Fruit fly (Drosophila melanogaster) whole organism, embryonic: ENCODE results near the gene CG13365.
A peak's percentile ranks its signal among the peaks of the same experiment; 100 is the strongest.

Experiments used
- Blimp-1 ChIP-seq: fragments of 200-800 bp; sonication (Bioruptor generic); optimal IDR thresholded peaks from 3 replicates; lab custom pipeline; 2018; ENCODE audit warnings: missing biosample characterization, missing genetic modification characterization, mild to moderate bottlenecking, moderate library complexity, missing genetic modification reagents
- Bteb2 ChIP-seq: fragments of 200-800 bp; sonication (Bioruptor generic); optimal IDR thresholded peaks from 2 replicates; lab custom pipeline; 2016; ENCODE audit warnings: missing biosample characterization, missing genetic modification characterization
- CG10654 ChIP-seq: fragments of 200-800 bp; sonication (Bioruptor generic); optimal IDR thresholded peaks from 2 replicates; lab custom pipeline; 2016; ENCODE audit warnings: missing biosample characterization, missing genetic modification characterization
- CG11696 ChIP-seq: fragments of 200-800 bp; sonication (Bioruptor generic); IDR thresholded peaks from 2 replicates; pipeline ENCODE4 v1.3.6; 2022; ENCODE audit warnings: missing biosample characterization, missing genetic modification characterization
- CG11723 ChIP-seq: fragments of 200-800 bp; sonication (Bioruptor generic); optimal IDR thresholded peaks from 2 replicates; lab custom pipeline; 2017; ENCODE audit warnings: missing biosample characterization, mild to moderate bottlenecking, missing genetic modification characterization
- CG12155 ChIP-seq: fragments of 200-800 bp; sonication (Bioruptor generic); optimal IDR thresholded peaks from 3 replicates; lab custom pipeline; 2016; ENCODE audit warnings: missing biosample characterization, missing genetic modification characterization
- CG13296 ChIP-seq: fragments of 200-800 bp; sonication (Bioruptor generic); optimal IDR thresholded peaks from 3 replicates; lab custom pipeline; 2018; ENCODE audit warnings: missing biosample characterization, mild to moderate bottlenecking, missing genetic modification characterization
- CG13894 ChIP-seq: fragments of 200-800 bp; sonication (Bioruptor generic); optimal IDR thresholded peaks from 3 replicates; lab custom pipeline; 2018; ENCODE audit warnings: missing biosample characterization, mild to moderate bottlenecking, missing genetic modification characterization, moderate library complexity
- CG14050 ChIP-seq: fragments of 200-800 bp; sonication (Bioruptor generic); IDR thresholded peaks from 3 replicates; pipeline ENCODE4 v1.3.6; 2022; ENCODE audit warnings: missing biosample characterization, missing genetic modification characterization
- CG1647 ChIP-seq: fragments of 200-800 bp; sonication (Bioruptor generic); optimal IDR thresholded peaks from 3 replicates; lab custom pipeline; 2016; ENCODE audit warnings: missing biosample characterization, missing genetic modification characterization
- CG4360 ChIP-seq: fragments of 200-800 bp; sonication (Bioruptor generic); IDR thresholded peaks from 2 replicates; pipeline ENCODE4 v1.3.6; 2022; ENCODE audit warnings: missing biosample characterization, missing genetic modification characterization
- CG43689 ChIP-seq: fragments of 200-800 bp; sonication (Bioruptor generic); IDR thresholded peaks from 2 replicates; pipeline ENCODE4 v1.3.6; 2022; ENCODE audit warnings: missing biosample characterization, missing genetic modification characterization
- CG4730 ChIP-seq: fragments of 200-800 bp; sonication (Bioruptor generic); IDR thresholded peaks from 2 replicates; pipeline ENCODE4 v1.3.6; 2022; ENCODE audit warnings: missing biosample characterization, missing genetic modification characterization
- CG6175 ChIP-seq: fragments of 200-800 bp; sonication (Bioruptor generic); IDR thresholded peaks from 3 replicates; pipeline ENCODE4 v1.3.6; 2022; ENCODE audit warnings: missing biosample characterization, missing genetic modification characterization
- CG8765 ChIP-seq: fragments of 200-800 bp; sonication (Bioruptor generic); IDR thresholded peaks from 2 replicates; pipeline ENCODE4 v1.3.6; 2022; ENCODE audit warnings: missing biosample characterization, missing genetic modification characterization
- CG9215 ChIP-seq: fragments of 200-800 bp; sonication (Bioruptor generic); IDR thresholded peaks from 2 replicates; pipeline ENCODE4 v1.3.6; 2022; ENCODE audit warnings: missing biosample characterization, missing genetic modification characterization
- CG9797 ChIP-seq: fragments of 200-800 bp; sonication (Bioruptor generic); optimal IDR thresholded peaks from 3 replicates; lab custom pipeline; 2018; ENCODE audit warnings: missing biosample characterization, mild to moderate bottlenecking, missing genetic modification characterization
- Dbx ChIP-seq: fragments of 200-800 bp; sonication (Bioruptor generic); IDR thresholded peaks from 3 replicates; pipeline ENCODE4 v1.3.6; 2022; ENCODE audit warnings: missing biosample characterization, missing genetic modification characterization
- Dip3 ChIP-seq: fragments of 200-800 bp; sonication (Bioruptor generic); optimal IDR thresholded peaks from 3 replicates; lab custom pipeline; 2016; ENCODE audit warnings: missing biosample characterization, missing genetic modification characterization
- Doc2 ChIP-seq: fragments of 200-800 bp; sonication (Bioruptor generic); IDR thresholded peaks from 2 replicates; pipeline ENCODE4 v1.3.6; 2022; ENCODE audit warnings: missing biosample characterization, missing genetic modification characterization
- ERR ChIP-seq: fragments of 200-800 bp; sonication (Bioruptor generic); optimal IDR thresholded peaks from 2 replicates; lab custom pipeline; 2016; ENCODE audit warnings: missing biosample characterization, missing genetic modification characterization
- Ets97D ChIP-seq: fragments of 200-800 bp; sonication (Bioruptor generic); optimal IDR thresholded peaks from 3 replicates; lab custom pipeline; 2016; ENCODE audit warnings: missing biosample characterization, missing genetic modification characterization
- Hsf ChIP-seq: fragments of 200-800 bp; sonication (Bioruptor generic); optimal IDR thresholded peaks from 3 replicates; lab custom pipeline; 2016; ENCODE audit warnings: missing biosample characterization, missing genetic modification characterization
- Mad ChIP-seq: fragments of 200-800 bp; sonication (Bioruptor generic); optimal IDR thresholded peaks from 2 replicates; lab custom pipeline; 2016; ENCODE audit warnings: missing biosample characterization, missing genetic modification characterization
- Meics ChIP-seq: fragments of 200-800 bp; sonication (Bioruptor generic); optimal IDR thresholded peaks from 2 replicates; lab custom pipeline; 2017; ENCODE audit warnings: missing biosample characterization, mild to moderate bottlenecking, missing genetic modification characterization
- Myb ChIP-seq: fragments of 200-800 bp; sonication (Bioruptor generic); optimal IDR thresholded peaks from 2 replicates; lab custom pipeline; 2016; ENCODE audit warnings: missing biosample characterization, missing genetic modification characterization
- NK7.1 ChIP-seq: fragments of 200-800 bp; sonication (Bioruptor generic); optimal IDR thresholded peaks from 3 replicates; lab custom pipeline; 2016; ENCODE audit warnings: missing biosample characterization, missing genetic modification characterization
- Rx ChIP-seq: fragments of 200-800 bp; sonication (Bioruptor generic); IDR thresholded peaks from 2 replicates; pipeline ENCODE4 v1.3.6; 2022; ENCODE audit warnings: missing biosample characterization, missing genetic modification characterization
- Six4 ChIP-seq: fragments of 200-800 bp; sonication (Bioruptor generic); optimal IDR thresholded peaks from 2 replicates; lab custom pipeline; 2016; ENCODE audit warnings: missing biosample characterization, missing genetic modification characterization
- Sox102F ChIP-seq: fragments of 200-800 bp; sonication (Bioruptor generic); optimal IDR thresholded peaks from 2 replicates; lab custom pipeline; 2018; ENCODE audit warnings: missing biosample characterization, mild to moderate bottlenecking, missing genetic modification characterization, moderate library complexity
- Sry-β ChIP-seq: fragments of 200-800 bp; sonication (Bioruptor generic); optimal IDR thresholded peaks from 2 replicates; lab custom pipeline; 2018; ENCODE audit warnings: missing biosample characterization, mild to moderate bottlenecking, missing genetic modification characterization, moderate library complexity
- Ssrp ChIP-seq: fragments of 200-800 bp; sonication (Bioruptor generic); optimal IDR thresholded peaks from 2 replicates; lab custom pipeline; 2018; ENCODE audit warnings: missing biosample characterization, mild to moderate bottlenecking, missing genetic modification characterization, moderate library complexity
- Xrp1 ChIP-seq: fragments of 200-800 bp; sonication (Bioruptor generic); IDR thresholded peaks from 2 replicates; pipeline ENCODE4 v1.3.6; 2022; ENCODE audit warnings: missing biosample characterization, missing genetic modification characterization
- al ChIP-seq: fragments of 200-800 bp; sonication (Bioruptor generic); IDR thresholded peaks from 2 replicates; pipeline ENCODE4 v1.3.6; 2022; ENCODE audit warnings: missing biosample characterization, missing genetic modification characterization
- amos ChIP-seq: fragments of 200-800 bp; sonication (Bioruptor generic); IDR thresholded peaks from 2 replicates; pipeline ENCODE4 v1.3.6; 2022; ENCODE audit warnings: missing biosample characterization, missing genetic modification characterization; ENCODE audit not compliant: partially characterized antibody
- aop ChIP-seq: fragments of 200-800 bp; sonication (Bioruptor generic); IDR thresholded peaks from 2 replicates; pipeline ENCODE4 v1.3.6; 2022; ENCODE audit warnings: missing biosample characterization, missing genetic modification characterization
- ara ChIP-seq: fragments of 200-800 bp; sonication (Bioruptor generic); IDR thresholded peaks from 2 replicates; pipeline ENCODE4 v1.3.6; 2022; ENCODE audit warnings: missing biosample characterization, missing genetic modification characterization
- bigmax ChIP-seq: fragments of 200-800 bp; sonication (Bioruptor generic); optimal IDR thresholded peaks from 2 replicates; lab custom pipeline; 2018; ENCODE audit warnings: missing biosample characterization, mild to moderate bottlenecking, missing genetic modification characterization
- cas ChIP-seq: fragments of 200-800 bp; sonication (Bioruptor generic); IDR thresholded peaks from 2 replicates; pipeline ENCODE4 v1.3.6; 2022; ENCODE audit warnings: missing biosample characterization, missing genetic modification characterization
- crol ChIP-seq: fragments of 200-800 bp; sonication (Bioruptor generic); IDR thresholded peaks from 2 replicates; pipeline ENCODE4 v1.3.6; 2022; ENCODE audit warnings: missing biosample characterization, missing genetic modification characterization
- cwo ChIP-seq: fragments of 200-800 bp; sonication (Bioruptor generic); optimal IDR thresholded peaks from 3 replicates; lab custom pipeline; 2017; ENCODE audit warnings: missing biosample characterization, missing genetic modification characterization, mild to moderate bottlenecking, moderate library complexity, missing genetic modification reagents
- ems ChIP-seq: fragments of 200-800 bp; sonication (Bioruptor generic); optimal IDR thresholded peaks from 3 replicates; lab custom pipeline; 2016; ENCODE audit warnings: missing biosample characterization, missing genetic modification characterization
- jumu ChIP-seq: fragments of 200-800 bp; sonication (Bioruptor generic); optimal IDR thresholded peaks from 3 replicates; lab custom pipeline; 2016; ENCODE audit warnings: missing biosample characterization, missing genetic modification characterization
- lola ChIP-seq, 3 experiments: fragments of >200 bp in 2 of 3; fragments of 200-800 bp in 1 of 3; sonication (Bioruptor generic) in 1 of 3; optimal IDR thresholded peaks; 2 replicates each; lab custom pipeline; 2017 to 2019; ENCODE audit warnings: missing biosample characterization in 3 of 3, missing genetic modification characterization in 3 of 3, mild to moderate bottlenecking in 1 of 3, moderate library complexity in 1 of 3
- nmo ChIP-seq: fragments of 200-800 bp; sonication (Bioruptor generic); optimal IDR thresholded peaks from 2 replicates; lab custom pipeline; 2018; ENCODE audit warnings: missing biosample characterization, mild to moderate bottlenecking, missing genetic modification characterization, moderate library complexity
- org-1 ChIP-seq: fragments of 200-800 bp; sonication (Bioruptor generic); optimal IDR thresholded peaks from 2 replicates; lab custom pipeline; 2017; ENCODE audit warnings: missing biosample characterization, missing genetic modification characterization
- row ChIP-seq: fragments of 200-800 bp; sonication (Bioruptor generic); IDR thresholded peaks from 3 replicates; pipeline ENCODE4 v1.3.6; 2022; ENCODE audit warnings: missing biosample characterization, missing genetic modification characterization
- run ChIP-seq: fragments of 200-800 bp; sonication (Bioruptor generic); optimal IDR thresholded peaks from 3 replicates; lab custom pipeline; 2018; ENCODE audit warnings: missing biosample characterization, mild to moderate bottlenecking, missing genetic modification characterization
- salm ChIP-seq: fragments of 200-800 bp; sonication (Bioruptor generic); optimal IDR thresholded peaks from 2 replicates; lab custom pipeline; 2018; ENCODE audit warnings: missing biosample characterization, mild to moderate bottlenecking, missing genetic modification characterization
- seq ChIP-seq: fragments of 200-800 bp; sonication (Bioruptor generic); IDR thresholded peaks from 2 replicates; pipeline ENCODE4 v1.3.6; 2022; ENCODE audit warnings: missing biosample characterization, missing genetic modification characterization
- sisA ChIP-seq: fragments of 200-800 bp; sonication (Bioruptor generic); IDR thresholded peaks from 2 replicates; pipeline ENCODE4 v1.3.6; 2022; ENCODE audit warnings: missing biosample characterization, missing genetic modification characterization
- tx ChIP-seq: fragments of 200-800 bp; sonication (Bioruptor generic); optimal IDR thresholded peaks from 2 replicates; lab custom pipeline; 2016; ENCODE audit warnings: missing biosample characterization, missing genetic modification characterization

The CG13365 gene

dm6 chrX:621132-621555, at the start of gene CG13365, which contains the start of gene Vsp37A (continued):
- TF ChIP-seq row (GFP tag; lab: Robert Waterston, UW) (peak; percentile 85), amos (GFP tag; lab: Robert Waterston, UW) (no peak), sisA (GFP tag; lab: Robert Waterston, UW) (0 out of 2 replicates have a peak, but pooled peaks have one; percentile 13), seq (no peak), NK7.1 (GFP tag; lab: Kevin White, UChicago) (no peak), Six4 (GFP tag; lab: Kevin White, UChicago) (peak; percentile 16), Meics (GFP tag; lab: Kevin White, UChicago) (peak; percentile 44), org-1 (GFP tag; lab: Kevin White, UChicago) (no peak), CG9215 (GFP tag; lab: Robert Waterston, UW) (peak; percentile 46), Hsf (peak; percentile 51), Mad (GFP tag; lab: Kevin White, UChicago) (peak; percentile 6), CG1647 (peak; percentile 39), bigmax (GFP tag; lab: Kevin White, UChicago) (no peak), Sox102F (GFP tag; lab: Kevin White, UChicago) (peak; percentile 30), Dip3 (GFP tag; lab: Kevin White, UChicago) (peak; percentile 44), CG13296 (GFP tag; lab: Kevin White, UChicago) (peak; percentile 59), nmo (peak; percentile 60), CG9797 (GFP tag; lab: Kevin White, UChicago) (peak; percentile 41), tx (GFP tag; lab: Kevin White, UChicago) (peak; percentile 28), CG6175 (no peak), ems (GFP tag; lab: Kevin White, UChicago) (peak; percentile 17), cwo (no peak), lola (GFP tag; optimal IDR thresholded peaks at IDR 0.05; lab: Kevin White, UChicago) (peak in 1 of 3 experiments; percentile 39), Bteb2 (GFP tag; lab: Kevin White, UChicago) (no peak), CG8765 (GFP tag; lab: Robert Waterston, UW) (no peak), ERR (GFP tag; lab: Kevin White, UChicago) (no peak), CG12155 (GFP tag; lab: Kevin White, UChicago) (peak; percentile 41), Doc2 (no peak), salm (tag; lab: Kevin White, UChicago) (no peak), Sry-β (GFP tag; lab: Kevin White, UChicago) (peak; percentile 97), Blimp-1 (peak; percentile 30), Xrp1 (GFP tag; lab: Robert Waterston, UW) (0 out of 2 replicates have a peak, but pooled peaks have one; percentile 27), jumu (peak; percentile 58), ara (no peak), CG14050 (no peak), Ssrp (tag; lab: Kevin White, UChicago) (no peak), CG4360 (GFP tag; lab: Robert Waterston, UW) (peak; percentile 22; the same call in 1 of the 2 replicates), Dbx (GFP tag; lab: Robert Waterston, UW) (0 out of 3 replicates have a peak, but pooled peaks have one; percentile 40), Rx (no peak), CG43689 (GFP tag; lab: Robert Waterston, UW) (no peak), CG4730 (GFP tag; lab: Robert Waterston, UW) (peak; percentile 35; the same call in 1 of the 2 replicates), aop (no peak), cas (GFP tag; lab: Robert Waterston, UW) (no peak), CG13894 (peak; percentile 40), CG11696 (GFP tag; lab: Robert Waterston, UW) (no peak), run (tag; lab: Kevin White, UChicago) (no peak), Ets97D (GFP tag; lab: Kevin White, UChicago) (peak; percentile 47), al (GFP tag; lab: Robert Waterston, UW) (peak; percentile 40; the same call in 1 of the 2 replicates), Myb (peak; percentile 66), crol (GFP tag; lab: Robert Waterston, UW) (no peak), CG10654 (GFP tag; lab: Kevin White, UChicago) (no peak), CG11723 (GFP tag; lab: Kevin White, UChicago) (peak; percentile 34)
